Worm (Caenorhabditis elegans) whole organism, L1 larva: Measurements from ENCODE around the gene K02H11.9.

Source experiments
- aly-2 ChIP-seq: fragments of 150-350 bp; optimal IDR thresholded peaks from 2 replicates; lab custom pipeline; 2014; ENCODE audit warnings: missing biosample characterization, missing genetic modification characterization
- ama-1 ChIP-seq: fragments of 150-350 bp; optimal IDR thresholded peaks from 2 replicates; lab custom pipeline; 2014
- fkh-8 ChIP-seq: sonication (generic microtip); optimal IDR thresholded peaks from 2 replicates; lab custom pipeline; 2016; ENCODE audit warnings: mild to moderate bottlenecking, missing genetic modification characterization, missing compliant biosample characterization
- lin-35 ChIP-seq, 2 experiments: fragments of 150-350 bp; optimal IDR thresholded peaks; 2 replicates each; lab custom pipeline; 2014; ENCODE audit warnings: missing biosample characterization in 2 of 2, missing genetic modification characterization in 2 of 2, missing genetic modification reagents in 2 of 2
- nhr-11 ChIP-seq: fragments of 150-350 bp; optimal IDR thresholded peaks from 2 replicates; lab custom pipeline; 2014; ENCODE audit warnings: missing biosample characterization, missing genetic modification characterization
- rnt-1 ChIP-seq: sonication (generic microtip); optimal IDR thresholded peaks from 2 replicates; lab custom pipeline; 2016; ENCODE audit warnings: mild to moderate bottlenecking, missing genetic modification characterization, moderate library complexity, missing compliant biosample characterization
- snpc-4 ChIP-seq: fragments of 150-350 bp; optimal IDR thresholded peaks from 2 replicates; lab custom pipeline; 2014; ENCODE audit warnings: missing biosample characterization, missing genetic modification characterization
- unc-62 ChIP-seq: fragments of 150-350 bp; optimal IDR thresholded peaks from 2 replicates; lab custom pipeline; 2014; ENCODE audit warnings: missing biosample characterization, missing genetic modification reagents, missing genetic modification characterization
- zag-1 ChIP-seq: fragments of 150-350 bp; optimal IDR thresholded peaks from 2 replicates; lab custom pipeline; 2014; ENCODE audit warnings: missing biosample characterization, missing genetic modification characterization

DNA sequence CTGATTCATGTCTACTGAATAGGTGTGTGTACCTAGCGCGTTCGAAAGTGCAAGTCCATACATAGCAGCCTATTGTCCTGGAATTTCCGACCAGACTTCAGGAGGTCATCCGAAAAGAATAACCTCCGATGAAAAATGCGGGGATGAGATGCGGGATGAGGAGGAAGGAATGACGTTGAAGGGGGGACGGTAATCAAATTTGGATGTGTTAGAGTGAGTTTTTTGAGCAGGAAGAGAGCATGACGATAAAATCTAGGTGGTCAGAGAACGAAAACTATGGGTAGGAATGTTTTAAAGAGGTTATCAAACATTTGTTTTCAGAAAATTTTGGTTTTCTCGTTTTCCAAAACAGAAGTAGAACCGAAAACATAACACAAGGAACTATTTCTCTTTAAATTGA lies 50.8 kb downstream of the K02H11.9 start:
- TF ChIP-seq snpc-4 (no peak), lin-35 (GFP tag; optimal IDR thresholded peaks at IDR 0.05; lab: Kevin White, UChicago) (no peak), ama-1 (no peak), unc-62 (no peak), fkh-8 (tag; lab: Kevin White, UChicago) (no peak), zag-1 (no peak), rnt-1 (tag; lab: Kevin White, UChicago) (no peak), nhr-11 (tag; lab: Kevin White, UChicago) (no peak), aly-2 (tag; lab: Kevin White, UChicago) (no peak)
